Fruit fly (Drosophila melanogaster): ENCODE data around the gene CG42354.

The CG42354 gene

dm6 chrX:16090179-16091144 lies 14.3 kb downstream of the CG42354 start (continued):
- TF ChIP-seq Side (GFP tag; optimal IDR thresholded peaks at IDR 0.05) (peak; percentile 82), CG11456 (GFP tag; IDR thresholded peaks at IDR 0.05) (peak; percentile 93), ash1 (GFP tag; optimal IDR thresholded peaks at IDR 0.05) (peak; percentile 60), Nf-YB (GFP tag; optimal IDR thresholded peaks at IDR 0.05) (peak; percentile 60), CG6689 (GFP tag; IDR thresholded peaks at IDR 0.05) (peak; percentile 90), Oli (tag; optimal IDR thresholded peaks at IDR 0.05) (peak; percentile 92), CG10565 (GFP tag; optimal IDR thresholded peaks at IDR 0.05) (peak; percentile 59), CG9797 (GFP tag; optimal IDR thresholded peaks at IDR 0.05) (no peak), Scr (GFP tag; IDR thresholded peaks at IDR 0.05; ENCODE audit: partially characterized antibody) (no peak), slbo (GFP tag; IDR thresholded peaks at IDR 0.05) (peak; percentile 97), CHES-1-like (GFP tag; optimal IDR thresholded peaks at IDR 0.05) (peak; percentile 82), pb (GFP tag; optimal IDR thresholded peaks at IDR 0.05) (peak; percentile 86), Hr51 (GFP tag; optimal IDR thresholded peaks at IDR 0.05) (peak; percentile 70 to 91), CG8290 (GFP tag; optimal IDR thresholded peaks at IDR 0.05) (no peak), CG8290 (tag; optimal IDR thresholded peaks at IDR 0.05) (peak in 1 of 2 experiments; percentile 99), CG7786 (GFP tag; optimal IDR thresholded peaks at IDR 0.05) (peak; percentile 88), CG11093 (GFP tag; IDR thresholded peaks at IDR 0.05) (peak; percentile 83), lola (GFP tag; optimal IDR thresholded peaks at IDR 0.05) (no peak), CG10209 (GFP tag; optimal IDR thresholded peaks at IDR 0.05) (peak; percentile 88), CG15269 (tag; optimal IDR thresholded peaks at IDR 0.05) (peak; percentile 96), Poxn (GFP tag; IDR thresholded peaks at IDR 0.05) (peak; percentile 80), Optix (GFP tag; IDR thresholded peaks at IDR 0.05) (peak; percentile 84), hb (GFP tag; IDR thresholded peaks at IDR 0.05; ENCODE audit: partially characterized antibody) (no peak), ara (GFP tag; IDR thresholded peaks at IDR 0.05) (peak; percentile 82), Awh (GFP tag; IDR thresholded peaks at IDR 0.05) (peak; percentile 86), vvl (GFP tag; IDR thresholded peaks at IDR 0.05) (peak; percentile 95), dan (GFP tag; IDR thresholded peaks at IDR 0.05) (0 out of 2 replicates have a peak, but pooled peaks have one; percentile 22), tio (GFP tag; optimal IDR thresholded peaks at IDR 0.05) (peak; percentile 85), bcd (GFP tag; optimal IDR thresholded peaks at IDR 0.05) (peak; percentile 89), Dip2 (GFP tag; IDR thresholded peaks at IDR 0.05) (no peak; the same call in 1 of the 2 replicates), Antp (GFP tag; optimal IDR thresholded peaks at IDR 0.05) (peak; percentile 90), toy (GFP tag; IDR thresholded peaks at IDR 0.05) (peak; percentile 81), Camta (GFP tag; optimal IDR thresholded peaks at IDR 0.05) (peak; percentile 84), twi (tag; optimal IDR thresholded peaks at IDR 0.05) (peak; percentile 62), CG14710 (tag; optimal IDR thresholded peaks at IDR 0.05) (peak; percentile 58)

DNA sequence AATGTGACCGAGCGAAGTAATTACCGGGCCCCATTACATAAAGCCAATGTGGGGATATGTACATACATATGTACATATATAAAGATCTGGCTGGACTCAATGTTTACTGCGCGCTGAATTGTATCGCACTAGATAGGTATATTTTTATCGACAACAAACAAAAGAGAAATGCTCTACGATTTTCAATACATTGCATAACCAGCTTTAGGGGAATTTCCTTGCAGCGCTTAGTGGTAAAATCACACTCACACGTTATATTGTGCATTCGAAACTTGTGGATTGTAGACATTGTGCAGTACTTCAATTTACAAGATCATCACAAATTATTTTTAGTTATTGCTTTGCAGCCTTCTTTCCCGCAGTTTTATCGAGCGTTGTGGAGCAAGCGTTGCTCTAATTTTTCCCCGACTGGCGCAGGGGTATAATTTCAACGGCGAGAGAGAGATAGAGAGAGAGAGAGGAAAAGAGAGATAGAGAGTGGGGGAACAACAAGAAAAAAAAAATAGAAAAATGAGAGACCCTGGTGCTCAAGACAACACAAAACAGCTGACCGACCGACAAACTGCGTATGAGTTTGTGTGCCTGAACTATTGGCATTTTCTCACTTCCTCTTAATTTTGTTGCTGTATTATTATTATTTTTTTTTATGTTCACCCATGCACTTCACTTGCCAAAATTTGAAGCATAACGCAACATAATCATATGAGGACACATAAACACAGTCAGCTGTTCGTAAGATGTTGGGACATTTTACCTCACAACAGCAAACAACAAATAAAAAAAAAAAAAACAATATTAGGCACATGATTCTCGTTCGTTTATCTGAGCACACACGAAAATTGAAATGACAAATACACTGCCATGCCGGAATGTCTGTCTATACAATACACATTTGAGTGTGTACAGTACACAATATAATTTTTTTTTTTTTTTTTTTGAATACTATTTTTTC lies 15.5 kb downstream of the CG42354 start:
- peak; percentile 29; the same call in 1 of the 2 replicates for TF ChIP-seq crol (GFP tag; IDR thresholded peaks at IDR 0.05)
- TF ChIP-seq CG3163 (GFP tag; optimal IDR thresholded peaks at IDR 0.05), result peak; percentile 4
- peak in 1 of 2 experiments; percentile 23 for TF ChIP-seq eve (GFP tag; optimal IDR thresholded peaks at IDR 0.05)
- TF ChIP-seq Fer3 (tag; optimal IDR thresholded peaks at IDR 0.05), result no peak
- TF ChIP-seq CG5180 (GFP tag; optimal IDR thresholded peaks at IDR 0.05), result no peak
- TF ChIP-seq run (tag; optimal IDR thresholded peaks at IDR 0.05), result no peak
- TF ChIP-seq Med (GFP tag), result peak; percentile 31
- peak; percentile 51 for TF ChIP-seq Asciz (GFP tag; optimal IDR thresholded peaks at IDR 0.05)
- TF ChIP-seq CG33557 (GFP tag; optimal IDR thresholded peaks at IDR 0.05), result no peak
- TF ChIP-seq CG13296 (GFP tag; optimal IDR thresholded peaks at IDR 0.05), result no peak
- peak; percentile 31; the same call in 1 of the 4 replicates for TF ChIP-seq Dll (GFP tag; IDR thresholded peaks at IDR 0.05; ENCODE audit: partially characterized antibody)
- TF ChIP-seq CG4360 (GFP tag; IDR thresholded peaks at IDR 0.05), result no peak
- no peak for TF ChIP-seq fd64A (GFP tag; optimal IDR thresholded peaks at IDR 0.05)
